Worm (Caenorhabditis elegans) whole organism, L3 larva: ENCODE measurements around the gene C48B4.13.
A peak's percentile ranks its signal among the peaks of the same experiment; 100 is the strongest.

Experiments
- R02D3.7 ChIP-seq: fragments of 150-350 bp; optimal IDR thresholded peaks from 2 replicates; lab custom pipeline; 2014; ENCODE audit warnings: missing biosample characterization, missing genetic modification characterization
- ZK546.5 ChIP-seq: sonication (generic microtip); optimal IDR thresholded peaks from 2 replicates; lab custom pipeline; 2017; ENCODE audit warnings: missing biosample characterization, missing genetic modification characterization
- aly-2 ChIP-seq: fragments of 150-350 bp; optimal IDR thresholded peaks from 2 replicates; lab custom pipeline; 2014; ENCODE audit warnings: missing biosample characterization, missing genetic modification characterization
- ama-1 ChIP-seq: fragments of 150-350 bp; optimal IDR thresholded peaks from 2 replicates; lab custom pipeline; 2018
- ceh-16 ChIP-seq: sonication (generic microtip); optimal IDR thresholded peaks from 2 replicates; lab custom pipeline; 2017; ENCODE audit warnings: missing biosample characterization, missing genetic modification characterization
- ceh-28 ChIP-seq: fragments of 150-350 bp; optimal IDR thresholded peaks from 2 replicates; lab custom pipeline; 2014; ENCODE audit warnings: missing biosample characterization, missing genetic modification reagents, missing genetic modification characterization
- ceh-82 ChIP-seq: fragments of 150-350 bp; optimal IDR thresholded peaks from 2 replicates; lab custom pipeline; 2014; ENCODE audit warnings: missing biosample characterization, missing genetic modification characterization
- ceh-9 ChIP-seq: sonication (generic microtip); optimal IDR thresholded peaks from 2 replicates; lab custom pipeline; 2018; ENCODE audit warnings: missing biosample characterization, missing genetic modification characterization
- daf-12 ChIP-seq: fragments of 150-350 bp; optimal IDR thresholded peaks from 2 replicates; lab custom pipeline; 2014; ENCODE audit warnings: missing biosample characterization, missing genetic modification reagents, missing genetic modification characterization
- egl-27 ChIP-seq: sonication (generic microtip); optimal IDR thresholded peaks from 4 replicates; lab custom pipeline; 2017; ENCODE audit warnings: missing biosample characterization, missing genetic modification reagents, missing genetic modification characterization
- egl-5 ChIP-seq: fragments of 150-350 bp; optimal IDR thresholded peaks from 2 replicates; lab custom pipeline; 2017; ENCODE audit warnings: missing biosample characterization, missing genetic modification reagents, missing genetic modification characterization, inconsistent platforms
- elt-1 ChIP-seq: fragments of 150-350 bp; optimal IDR thresholded peaks from 2 replicates; lab custom pipeline; 2014; ENCODE audit warnings: missing biosample characterization, missing genetic modification characterization
- elt-2 ChIP-seq: sonication (generic microtip); optimal IDR thresholded peaks from 2 replicates; lab custom pipeline; 2016; ENCODE audit warnings: missing genetic modification reagents, mild to moderate bottlenecking, missing genetic modification characterization, missing compliant biosample characterization
- elt-3 ChIP-seq, 3 experiments: fragments of 150-350 bp in 1 of 3; sonication (generic microtip) in 2 of 3; optimal IDR thresholded peaks; 2 replicates in 2 of 3; 4 replicates in 1 of 3; lab custom pipeline; 2014 to 2017; ENCODE audit warnings: missing biosample characterization in 3 of 3, missing genetic modification characterization in 3 of 3
- eor-1 ChIP-seq, 2 experiments: fragments of 150-350 bp; optimal IDR thresholded peaks; 2 replicates each; lab custom pipeline; 2014 to 2018; ENCODE audit warnings: missing biosample characterization in 2 of 2, missing genetic modification characterization in 2 of 2
- fkh-10 ChIP-seq: sonication (generic microtip); optimal IDR thresholded peaks from 2 replicates; lab custom pipeline; 2017; ENCODE audit warnings: missing biosample characterization, missing genetic modification reagents, missing genetic modification characterization
- fkh-2 ChIP-seq: fragments of 150-350 bp; optimal IDR thresholded peaks from 2 replicates; lab custom pipeline; 2014; ENCODE audit warnings: missing biosample characterization, missing genetic modification reagents, missing genetic modification characterization
- fos-1 ChIP-seq: fragments of 150-350 bp; optimal IDR thresholded peaks from 2 replicates; lab custom pipeline; 2014; ENCODE audit warnings: missing biosample characterization, missing genetic modification characterization
- hmg-11 ChIP-seq: sonication (generic microtip); optimal IDR thresholded peaks from 2 replicates; lab custom pipeline; 2016; ENCODE audit warnings: missing genetic modification characterization, missing compliant biosample characterization
- jun-1 ChIP-seq: fragments of 150-350 bp; optimal IDR thresholded peaks from 2 replicates; lab custom pipeline; 2014; ENCODE audit warnings: missing biosample characterization, missing genetic modification reagents, missing genetic modification characterization
- lin-15B ChIP-seq: fragments of 150-350 bp; optimal IDR thresholded peaks from 2 replicates; lab custom pipeline; 2014; ENCODE audit warnings: missing biosample characterization, missing genetic modification characterization
- lin-39 ChIP-seq: fragments of 150-350 bp; optimal IDR thresholded peaks from 2 replicates; lab custom pipeline; 2018; ENCODE audit warnings: missing biosample characterization, missing genetic modification reagents, missing genetic modification characterization
- lsy-12 ChIP-seq: sonication (generic microtip); optimal IDR thresholded peaks from 2 replicates; lab custom pipeline; 2016; ENCODE audit warnings: mild to moderate bottlenecking, missing genetic modification characterization, missing compliant biosample characterization
- mdl-1 ChIP-seq: fragments of 150-350 bp; optimal IDR thresholded peaks from 2 replicates; lab custom pipeline; 2014; ENCODE audit warnings: missing biosample characterization, missing genetic modification characterization
- mml-1 ChIP-seq: fragments of 150-350 bp; sonication (generic microtip); optimal IDR thresholded peaks from 3 replicates; lab custom pipeline; 2014; ENCODE audit warnings: missing biosample characterization, missing genetic modification characterization
- nfya-1 ChIP-seq: sonication (generic microtip); optimal IDR thresholded peaks from 2 replicates; lab custom pipeline; 2017; ENCODE audit warnings: missing genetic modification characterization, mild to moderate bottlenecking, missing compliant biosample characterization, antibody characterized with exemption, moderate library complexity; ENCODE audit not compliant: insufficient read depth
- nhr-11 ChIP-seq: fragments of 150-350 bp; optimal IDR thresholded peaks from 2 replicates; lab custom pipeline; 2014; ENCODE audit warnings: missing biosample characterization, missing genetic modification characterization
- nhr-12 ChIP-seq: fragments of 150-350 bp; optimal IDR thresholded peaks from 2 replicates; lab custom pipeline; 2014; ENCODE audit warnings: missing biosample characterization, missing genetic modification characterization
- nhr-23 ChIP-seq: fragments of 150-350 bp; optimal IDR thresholded peaks from 2 replicates; lab custom pipeline; 2014; ENCODE audit warnings: missing biosample characterization, missing genetic modification reagents, missing genetic modification characterization
- nhr-237 ChIP-seq: fragments of 150-350 bp; optimal IDR thresholded peaks from 2 replicates; lab custom pipeline; 2014; ENCODE audit warnings: missing biosample characterization, missing genetic modification characterization
- nhr-25 ChIP-seq: sonication (generic microtip); optimal IDR thresholded peaks from 2 replicates; lab custom pipeline; 2017; ENCODE audit warnings: missing biosample characterization, missing genetic modification characterization
- nhr-28 ChIP-seq: fragments of 150-350 bp; optimal IDR thresholded peaks from 2 replicates; lab custom pipeline; 2014; ENCODE audit warnings: missing biosample characterization, missing genetic modification characterization
- nhr-43 ChIP-seq: sonication (generic microtip); optimal IDR thresholded peaks from 2 replicates; lab custom pipeline; 2016; ENCODE audit warnings: mild to moderate bottlenecking, missing genetic modification characterization, missing compliant biosample characterization; ENCODE audit not compliant: poor library complexity, severe bottlenecking
- nhr-67 ChIP-seq: fragments of 150-350 bp; optimal IDR thresholded peaks from 2 replicates; lab custom pipeline; 2014; ENCODE audit warnings: missing biosample characterization, missing genetic modification characterization
- nhr-76 ChIP-seq: fragments of 150-350 bp; sonication (generic microtip); optimal IDR thresholded peaks from 5 replicates; lab custom pipeline; 2014; ENCODE audit warnings: missing biosample characterization, missing genetic modification characterization
- nhr-77 ChIP-seq: fragments of 150-350 bp; optimal IDR thresholded peaks from 2 replicates; lab custom pipeline; 2014; ENCODE audit warnings: missing biosample characterization, missing genetic modification characterization
- pha-4 ChIP-seq: fragments of 150-350 bp; optimal IDR thresholded peaks from 2 replicates; lab custom pipeline; 2014; ENCODE audit warnings: missing biosample characterization, missing genetic modification reagents, missing genetic modification characterization
- pqm-1 ChIP-seq: fragments of 150-350 bp; optimal IDR thresholded peaks from 2 replicates; lab custom pipeline; 2017; ENCODE audit warnings: missing biosample characterization, missing genetic modification characterization, inconsistent platforms
- sea-2 ChIP-seq: fragments of 150-350 bp; sonication (generic microtip); optimal IDR thresholded peaks from 4 replicates; lab custom pipeline; 2014; ENCODE audit warnings: missing biosample characterization, missing genetic modification reagents, missing genetic modification characterization
- skn-1 ChIP-seq: fragments of 150-350 bp; optimal IDR thresholded peaks from 2 replicates; lab custom pipeline; 2014; ENCODE audit warnings: missing biosample characterization, missing genetic modification characterization
- snpc-4 ChIP-seq: fragments of 150-350 bp; optimal IDR thresholded peaks from 2 replicates; lab custom pipeline; 2014; ENCODE audit warnings: missing biosample characterization, missing genetic modification characterization
- tbx-2 ChIP-seq: sonication (generic microtip); optimal IDR thresholded peaks from 2 replicates; lab custom pipeline; 2016; ENCODE audit warnings: mild to moderate bottlenecking, missing genetic modification characterization, missing compliant biosample characterization
- unc-39 ChIP-seq: sonication (generic microtip); optimal IDR thresholded peaks from 4 replicates; lab custom pipeline; 2017; ENCODE audit warnings: missing biosample characterization, missing genetic modification characterization
- unc-62 ChIP-seq: fragments of 150-350 bp; sonication (generic microtip); optimal IDR thresholded peaks from 4 replicates; lab custom pipeline; 2014; ENCODE audit warnings: missing biosample characterization, missing genetic modification reagents, missing genetic modification characterization
- zag-1 ChIP-seq: fragments of 150-350 bp; optimal IDR thresholded peaks from 2 replicates; lab custom pipeline; 2014; ENCODE audit warnings: missing biosample characterization, missing genetic modification characterization
- ztf-11 ChIP-seq: fragments of 150-350 bp; optimal IDR thresholded peaks from 2 replicates; lab custom pipeline; 2014; ENCODE audit warnings: missing biosample characterization, missing genetic modification characterization
- ztf-4 ChIP-seq: fragments of 150-350 bp; optimal IDR thresholded peaks from 2 replicates; lab custom pipeline; 2014; ENCODE audit warnings: missing biosample characterization, missing genetic modification characterization

The C48B4.13 gene

ce11 chrIII:9619079-9619761 is 50.7 kb downstream of the C48B4.13 start, which contains the start of gene hlh-11:
Gene hlh-11, plus strand, starts transcription at chrIII:9619711.
- TF ChIP-seq ama-1 (lab: Kevin White, UChicago) (peak; percentile 50), elt-1 (tag; lab: Kevin White, UChicago) (no peak), hmg-11 (tag; lab: Kevin White, UChicago) (peak; percentile 95), elt-3 (tag; optimal IDR thresholded peaks at IDR 0.05; lab: Kevin White, UChicago) (peak in 2 of 3 experiments; percentile 47 to 64), eor-1 (tag; optimal IDR thresholded peaks at IDR 0.05; lab: Kevin White, UChicago) (no peak), daf-12 (tag; lab: Kevin White, UChicago) (peak; percentile 11), nhr-67 (tag; lab: Kevin White, UChicago) (no peak), lsy-12 (peak; percentile 72), nhr-12 (tag; lab: Kevin White, UChicago) (no peak), ZK546.5 (no peak), aly-2 (tag; lab: Kevin White, UChicago) (no peak), lin-15B (tag; lab: Kevin White, UChicago) (peak; percentile 61), elt-2 (tag; lab: Kevin White, UChicago) (peak; percentile 87), fkh-2 (tag; lab: Kevin White, UChicago) (no peak), nfya-1 (tag; lab: Kevin White, UChicago) (peak; percentile 87), ztf-11 (tag; lab: Kevin White, UChicago) (no peak), lin-39 (tag; lab: Kevin White, UChicago) (peak; percentile 93), unc-39 (tag; lab: Kevin White, UChicago) (no peak), egl-5 (tag; lab: Kevin White, UChicago) (peak; percentile 62), sea-2 (no peak), mdl-1 (peak; percentile 97), zag-1 (tag; lab: Kevin White, UChicago) (peak; percentile 10), nhr-43 (tag; lab: Kevin White, UChicago) (peak; percentile 96), nhr-23 (tag; lab: Kevin White, UChicago) (peak; percentile 80), ceh-82 (tag; lab: Kevin White, UChicago) (peak; percentile 75), jun-1 (tag; lab: Kevin White, UChicago) (peak; percentile 80), ztf-4 (tag; lab: Kevin White, UChicago) (peak; percentile 52), ceh-9 (tag; lab: Kevin White, UChicago) (no peak), nhr-77 (peak; percentile 22), unc-62 (peak; percentile 43), ceh-28 (tag; lab: Kevin White, UChicago) (peak; percentile 83), ceh-16 (tag; lab: Kevin White, UChicago) (no peak), pqm-1 (tag; lab: Kevin White, UChicago) (peak; percentile 61), nhr-11 (tag; lab: Kevin White, UChicago) (peak; percentile 58), skn-1 (tag; lab: Kevin White, UChicago) (no peak), nhr-237 (tag; lab: Kevin White, UChicago) (no peak), nhr-25 (tag; lab: Kevin White, UChicago) (peak; percentile 87), fkh-10 (GFP tag; lab: Kevin White, UChicago) (peak; percentile 52), nhr-76 (tag; lab: Kevin White, UChicago) (no peak), egl-27 (tag; lab: Kevin White, UChicago) (peak; percentile 71), R02D3.7 (tag; lab: Kevin White, UChicago) (peak; percentile 62), snpc-4 (peak; percentile 37), tbx-2 (tag; lab: Kevin White, UChicago) (peak; percentile 76), nhr-28 (no peak), fos-1 (tag; lab: Kevin White, UChicago) (peak; percentile 85), mml-1 (tag; lab: Kevin White, UChicago) (peak; percentile 21), pha-4 (tag; lab: Kevin White, UChicago) (peak; percentile 85)
